Worm (Caenorhabditis elegans) whole organism, L4 larva: ENCODE results near the gene ptp-5.2.
A peak's percentile ranks its signal among the peaks of the same experiment; 100 is the strongest.

ENCODE experiments used
- D1046.2 ChIP-seq: fragments of 200-800 bp; sonication (Bioruptor generic); IDR thresholded peaks from 2 replicates; pipeline ENCODE4 v1.3.6; 2022; ENCODE audit warnings: missing genetic modification characterization, missing compliant biosample characterization
- R02D3.7 ChIP-seq: fragments of 150-350 bp; sonication (generic microtip); optimal IDR thresholded peaks from 3 replicates; lab custom pipeline; 2014; ENCODE audit warnings: missing biosample characterization, missing genetic modification characterization
- T26A8.4 ChIP-seq: fragments of 200-800 bp; sonication (Bioruptor generic); IDR thresholded peaks from 2 replicates; pipeline ENCODE4 v1.3.6; 2022; ENCODE audit warnings: missing genetic modification characterization, missing compliant biosample characterization
- Y5F2A.4 ChIP-seq: fragments of 200-800 bp; sonication (Bioruptor generic); optimal IDR thresholded peaks from 2 replicates; lab custom pipeline; 2018; ENCODE audit warnings: mild to moderate bottlenecking, missing genetic modification characterization, missing compliant biosample characterization
- aly-2 ChIP-seq: sonication (generic microtip); optimal IDR thresholded peaks from 2 replicates; lab custom pipeline; 2018; ENCODE audit warnings: missing biosample characterization, missing genetic modification characterization
- ama-1 ChIP-seq: fragments of 150-350 bp; optimal IDR thresholded peaks from 2 replicates; lab custom pipeline; 2014; ENCODE audit warnings: inconsistent platforms, mixed read lengths
- ceh-20 ChIP-seq: fragments of 200-800 bp; sonication (Bioruptor generic); IDR thresholded peaks from 2 replicates; pipeline ENCODE4 v1.3.6; 2022; ENCODE audit warnings: missing genetic modification reagents, missing genetic modification characterization, missing compliant biosample characterization
- ceh-44 ChIP-seq: fragments of 200-800 bp; sonication (Bioruptor generic); IDR thresholded peaks from 2 replicates; pipeline ENCODE4 v1.3.6; 2022; ENCODE audit warnings: missing genetic modification reagents, missing genetic modification characterization, missing compliant biosample characterization
- ceh-62 ChIP-seq: sonication (generic microtip); optimal IDR thresholded peaks from 2 replicates; lab custom pipeline; 2017; ENCODE audit warnings: missing biosample characterization, missing genetic modification characterization
- ctbp-1 ChIP-seq: fragments of 200-800 bp; sonication (Bioruptor generic); IDR thresholded peaks from 2 replicates; pipeline ENCODE4 v1.3.6; 2022; ENCODE audit warnings: missing genetic modification reagents, missing genetic modification characterization, missing compliant biosample characterization
- dmd-9 ChIP-seq: fragments of 200-800 bp; sonication (Bioruptor generic); IDR thresholded peaks from 2 replicates; pipeline ENCODE4 v1.3.6; 2022; ENCODE audit warnings: missing genetic modification reagents, missing genetic modification characterization, missing compliant biosample characterization
- duxl-1 ChIP-seq: sonication (generic microtip); optimal IDR thresholded peaks from 2 replicates; lab custom pipeline; 2016; ENCODE audit warnings: mild to moderate bottlenecking, missing genetic modification characterization, moderate library complexity, missing compliant biosample characterization; ENCODE audit not compliant: poor library complexity
- egl-27 ChIP-seq: sonication (generic microtip); optimal IDR thresholded peaks from 3 replicates; lab custom pipeline; 2017; ENCODE audit warnings: missing biosample characterization, missing genetic modification reagents, missing genetic modification characterization
- hif-1 ChIP-seq, 2 experiments: sonication (generic microtip); optimal IDR thresholded peaks; 2 replicates each; lab custom pipeline; 2016 to 2017; ENCODE audit warnings: missing compliant biosample characterization in 2 of 2, missing genetic modification characterization in 2 of 2, missing genetic modification reagents in 2 of 2, missing genotype in 2 of 2, mild to moderate bottlenecking in 1 of 2
- hmg-1.1 ChIP-seq: fragments of 200-800 bp; sonication (Bioruptor generic); IDR thresholded peaks from 2 replicates; pipeline ENCODE4 v1.3.6; 2022; ENCODE audit warnings: missing genetic modification reagents, missing genetic modification characterization, missing compliant biosample characterization
- lim-7 ChIP-seq: fragments of 200-800 bp; sonication (Bioruptor generic); IDR thresholded peaks from 2 replicates; pipeline ENCODE4 v1.3.6; 2022; ENCODE audit warnings: missing genetic modification characterization, missing compliant biosample characterization
- lin-38 ChIP-seq: fragments of 200-800 bp; sonication (Bioruptor generic); IDR thresholded peaks from 2 replicates; pipeline ENCODE4 v1.3.6; 2022; ENCODE audit warnings: missing genetic modification reagents, missing genetic modification characterization, missing compliant biosample characterization
- lin-39 ChIP-seq: fragments of 150-350 bp; optimal IDR thresholded peaks from 2 replicates; lab custom pipeline; 2014; ENCODE audit warnings: missing biosample characterization, missing genetic modification reagents, missing genetic modification characterization
- madf-5 ChIP-seq, 2 experiments: fragments of 200-800 bp; sonication (Bioruptor generic); IDR thresholded peaks; 2 replicates each; pipeline ENCODE4 v1.3.6; 2022; ENCODE audit warnings: missing compliant biosample characterization in 2 of 2, missing genetic modification characterization in 2 of 2
- nhr-10 ChIP-seq: fragments of 150-350 bp; optimal IDR thresholded peaks from 2 replicates; lab custom pipeline; 2014; ENCODE audit warnings: missing biosample characterization, missing genetic modification characterization
- nhr-41 ChIP-seq: fragments of 200-800 bp; sonication (Bioruptor generic); IDR thresholded peaks from 2 replicates; pipeline ENCODE4 v1.3.6; 2022; ENCODE audit warnings: missing genetic modification reagents, missing genetic modification characterization, missing compliant biosample characterization
- nhr-42 ChIP-seq: fragments of 200-800 bp; sonication (Bioruptor generic); IDR thresholded peaks from 2 replicates; pipeline ENCODE4 v1.3.6; 2022; ENCODE audit warnings: missing genetic modification characterization, missing compliant biosample characterization
- nhr-77 ChIP-seq: fragments of 150-350 bp; optimal IDR thresholded peaks from 2 replicates; lab custom pipeline; 2014; ENCODE audit warnings: missing biosample characterization, missing genetic modification characterization
- pha-4 ChIP-seq, 2 experiments: fragments of 150-350 bp in 1 of 2; fragments of 200-800 bp in 1 of 2; sonication (Bioruptor generic) in 1 of 2; IDR thresholded peaks in 1 of 2; optimal IDR thresholded peaks in 1 of 2; 2 replicates each; pipeline versions ENCODE4 v1.3.6 to Lab custom; 2014 to 2022; ENCODE audit warnings: missing genetic modification characterization in 2 of 2, missing genetic modification reagents in 2 of 2, missing biosample characterization in 1 of 2, missing compliant biosample characterization in 1 of 2
- set-16 ChIP-seq: fragments of 200-800 bp; sonication (Bioruptor generic); IDR thresholded peaks from 2 replicates; pipeline ENCODE4 v1.3.6; 2022; ENCODE audit warnings: missing genetic modification reagents, missing genetic modification characterization, missing compliant biosample characterization
- snpc-1.2 ChIP-seq: fragments of 200-800 bp; sonication (Bioruptor generic); IDR thresholded peaks from 2 replicates; pipeline ENCODE4 v1.3.6; 2022; ENCODE audit warnings: missing genetic modification reagents, missing genetic modification characterization, missing compliant biosample characterization
- spr-3 ChIP-seq: fragments of 200-800 bp; sonication (Bioruptor generic); optimal IDR thresholded peaks from 2 replicates; lab custom pipeline; 2018; ENCODE audit warnings: mild to moderate bottlenecking, missing genetic modification characterization, missing compliant biosample characterization
- unc-62 ChIP-seq, 3 experiments: fragments of 150-350 bp in 1 of 3; sonication (generic microtip); optimal IDR thresholded peaks in 2 of 3; peaks in 1 of 3; 1 replicate in 1 of 3; 2 replicates in 2 of 3; lab custom pipeline; 2014 to 2017; ENCODE audit warnings: missing biosample characterization in 3 of 3, missing genetic modification characterization in 3 of 3, missing genetic modification reagents in 3 of 3, missing genotype in 1 of 3
- zfp-2 ChIP-seq: sonication (generic microtip); optimal IDR thresholded peaks from 2 replicates; lab custom pipeline; 2016; ENCODE audit warnings: mild to moderate bottlenecking, missing genetic modification characterization, missing compliant biosample characterization
- zfp-3 ChIP-seq: fragments of 200-800 bp; sonication (Bioruptor generic); conservative IDR thresholded peaks from 2 replicates; pipeline ENCODE4 v1.3.6; 2022; ENCODE audit warnings: missing genetic modification reagents, missing genetic modification characterization, missing compliant biosample characterization

ptp-5.2 gene

DNA sequence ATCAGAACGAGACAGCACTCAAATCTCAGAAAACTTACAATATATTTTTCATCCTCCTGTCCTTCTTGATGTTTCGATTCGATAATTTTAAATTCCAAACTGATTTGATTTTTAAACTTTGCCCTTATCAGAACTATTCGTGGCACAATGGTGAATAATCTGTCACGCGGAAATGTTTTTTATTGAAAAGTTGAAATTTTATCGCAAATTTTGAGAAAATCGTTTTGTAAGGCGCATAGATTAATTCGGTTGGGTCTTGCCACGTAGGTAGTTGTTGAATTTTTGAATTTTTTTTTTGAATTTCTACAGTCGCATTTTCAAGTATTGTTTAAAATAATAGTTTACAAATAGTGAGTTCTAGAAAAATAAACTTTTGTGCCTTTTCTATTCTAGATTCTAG is at the start of gene ptp-5.2:
ptp-5.2 (minus strand) TSS at position 101 of the 400 bp plus-strand sequence.
- TF ChIP-seq lin-39 (tag; lab: Kevin White, UChicago) (no peak), egl-27 (no peak), set-16 (GFP tag; lab: Robert Waterston, UW) (no peak), snpc-1.2 (no peak), ceh-20 (GFP tag; lab: Robert Waterston, UW) (no peak), nhr-77 (tag; lab: Kevin White, UChicago) (no peak), hif-1 (tag; optimal IDR thresholded peaks at IDR 0.05; lab: Kevin White, UChicago) (no peak)
- TF ChIP-seq, all 104 proteins: peak for 0

DNA sequence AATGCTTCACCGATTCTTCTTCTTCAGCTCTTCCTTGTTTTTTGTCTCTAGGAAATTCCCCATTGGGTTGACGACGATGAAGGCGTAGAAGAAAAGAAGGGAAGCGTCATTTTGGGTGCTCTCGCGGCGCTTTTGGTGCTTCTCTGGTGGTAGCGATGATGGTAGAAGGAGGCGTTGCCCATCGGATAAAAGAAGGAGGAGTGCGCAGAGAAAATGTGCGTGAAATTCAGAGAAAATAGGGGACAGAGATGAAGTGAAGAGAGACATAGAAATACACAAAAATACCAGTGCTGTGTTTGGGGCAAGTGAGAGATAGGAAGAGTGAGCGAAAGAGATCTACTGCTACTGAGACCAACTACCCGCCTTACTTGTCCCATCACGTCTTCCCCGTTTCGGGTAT is 46.2 kb upstream of the ptp-5.2 start, which contains the start of gene oig-5:
oig-5 (plus strand) TSS at position 301 of the 400 bp plus-strand sequence.
- TF ChIP-seq ceh-62: no peak
- no peak for TF ChIP-seq snpc-1.2
- TF ChIP-seq dmd-9 (GFP tag; lab: Robert Waterston, UW): no peak
- TF ChIP-seq ama-1 (lab: Kevin White, UChicago): no peak
- no peak for TF ChIP-seq lim-7 (GFP tag; lab: Robert Waterston, UW)
- no peak for TF ChIP-seq nhr-41 (GFP tag; lab: Robert Waterston, UW)
- no peak for TF ChIP-seq spr-3

DNA sequence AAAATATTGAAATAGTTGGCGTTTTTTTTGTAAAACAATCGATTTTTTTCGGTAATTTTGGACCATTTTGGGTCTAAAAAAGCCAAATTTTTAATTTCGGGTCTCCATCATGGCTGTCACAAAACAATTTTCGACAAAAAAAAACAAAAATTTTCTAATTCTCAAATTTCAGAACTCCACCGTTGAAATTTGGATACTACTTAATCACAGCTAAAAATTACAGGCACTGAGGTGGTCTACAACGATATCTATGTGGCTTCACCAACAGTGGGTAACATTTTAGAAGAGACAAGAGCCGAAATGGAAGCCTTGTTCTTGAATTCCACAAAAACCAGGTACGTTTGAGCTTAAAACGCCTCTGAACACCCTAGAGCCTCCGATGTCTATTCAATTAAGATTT is 41.6 kb upstream of the ptp-5.2 start, which contains the start of gene Y57G11C.1142:
Y57G11C.1142 (plus strand) TSS at position 301 of the 400 bp plus-strand sequence.
- TF ChIP-seq ceh-44 (GFP tag; lab: Robert Waterston, UW): no peak
- no peak for TF ChIP-seq nhr-41 (GFP tag; lab: Robert Waterston, UW)
- TF ChIP-seq nhr-10 (tag; lab: Kevin White, UChicago): no peak
- no peak for TF ChIP-seq aly-2 (tag; lab: Kevin White, UChicago)
- TF ChIP-seq egl-27: no peak
- TF ChIP-seq ama-1 (lab: Kevin White, UChicago): no peak
- no peak for TF ChIP-seq madf-5 (GFP tag; IDR thresholded peaks at IDR 0.05; lab: Robert Waterston, UW)
- TF ChIP-seq ctbp-1: no peak

DNA sequence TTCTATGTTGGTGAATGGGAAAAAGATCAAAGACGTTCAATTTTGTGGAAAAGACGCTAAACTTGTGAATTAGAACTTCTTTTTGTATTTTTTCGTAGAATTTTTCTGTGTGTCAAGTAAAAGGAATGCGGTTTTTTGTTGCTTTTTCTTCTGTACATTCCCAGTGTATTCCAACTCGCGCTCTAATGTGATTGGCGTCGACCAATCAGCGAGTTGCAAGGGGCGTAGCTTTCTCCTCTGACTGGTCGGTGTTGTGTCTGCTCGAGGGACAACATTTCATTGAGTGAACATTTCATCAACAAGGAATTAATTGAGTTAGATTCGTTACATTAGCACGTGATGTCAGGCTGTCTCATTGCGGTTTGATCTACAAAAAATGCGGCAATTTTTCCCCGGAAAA is 40.2 kb upstream of the ptp-5.2 start:
- TF ChIP-seq aly-2 (tag; lab: Kevin White, UChicago) (no peak), zfp-3 (GFP tag; lab: Robert Waterston, UW) (no peak), unc-62 (GFP tag; optimal IDR thresholded peaks at IDR 0.05 in 1 of 2; lab: Kevin White, UChicago) (no peak), unc-62 (tag; optimal IDR thresholded peaks at IDR 0.05; lab: Kevin White, UChicago) (no peak), pha-4 (GFP tag; IDR thresholded peaks at IDR 0.05; lab: Robert Waterston, UW) (no peak), pha-4 (tag; optimal IDR thresholded peaks at IDR 0.05; lab: Kevin White, UChicago) (no peak), duxl-1 (tag; lab: Kevin White, UChicago) (no peak)

DNA sequence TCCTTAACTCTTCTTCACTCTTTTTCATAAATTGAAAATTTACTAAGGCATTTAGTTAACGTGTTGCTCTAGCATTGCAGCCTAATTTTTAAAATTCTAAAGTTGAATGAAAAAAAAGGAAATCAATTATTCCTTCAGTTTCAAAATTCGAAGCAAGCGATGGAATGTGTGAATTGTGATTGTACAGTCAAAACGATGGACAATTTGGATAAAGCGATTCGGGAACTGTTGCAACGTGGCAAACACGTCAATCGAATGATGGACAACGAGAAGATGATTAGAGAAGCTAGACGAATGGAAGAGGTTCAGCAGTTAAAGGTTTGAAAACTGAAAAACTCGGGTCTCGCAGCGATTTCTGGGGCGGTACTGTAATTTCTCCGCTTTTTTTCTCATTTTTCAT is 38.4 kb upstream of the ptp-5.2 start, which contains the start of gene Y57G11C.14:
Y57G11C.14 (plus strand) TSS at position 126 of the 400 bp plus-strand sequence.
- TF ChIP-seq snpc-1.2 (peak; percentile 60; the same call in 1 of the 2 replicates), nhr-42 (0 out of 2 replicates have a peak, but pooled peaks have one; percentile 11), D1046.2 (GFP tag; lab: Robert Waterston, UW) (0 out of 2 replicates have a peak, but pooled peaks have one; percentile 47), T26A8.4 (GFP tag; lab: Robert Waterston, UW) (0 out of 2 replicates have a peak, but pooled peaks have one; percentile 27), R02D3.7 (tag; lab: Kevin White, UChicago) (no peak), lin-38 (GFP tag; lab: Robert Waterston, UW) (peak; percentile 41), aly-2 (tag; lab: Kevin White, UChicago) (no peak)

DNA sequence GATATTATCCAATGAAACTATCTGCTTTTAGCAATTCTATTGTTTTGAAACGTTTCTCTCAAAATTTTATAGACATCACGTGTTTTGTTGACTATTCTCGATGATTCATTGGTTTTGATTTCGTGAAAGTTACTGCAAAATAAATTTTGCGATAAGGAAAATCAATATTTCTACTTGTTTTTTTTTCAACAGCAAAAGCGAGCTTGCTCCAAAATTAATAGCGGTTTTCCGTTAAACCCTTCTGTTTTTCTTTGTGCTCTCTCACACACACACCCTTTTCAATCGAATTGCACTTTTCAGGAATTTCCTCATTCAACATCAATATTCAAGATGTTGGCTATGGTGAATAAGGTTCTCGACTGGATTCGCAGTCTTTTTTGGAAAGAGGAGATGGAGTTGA is 37.1 kb upstream of the ptp-5.2 start, which contains the start of gene arl-8:
arl-8 (plus strand) TSS at position 301 of the 400 bp plus-strand sequence.
- TF ChIP-seq hmg-1.1 (GFP tag; lab: Robert Waterston, UW) (0 out of 2 replicates have a peak, but pooled peaks have one; percentile 0), Y5F2A.4 (no peak), zfp-2 (no peak), lin-39 (tag; lab: Kevin White, UChicago) (no peak)
